Fruit fly (Drosophila melanogaster) whole organism, prepupa: Measurements from ENCODE around the gene CG33640.

Experiments used
- Blimp-1 ChIP-seq: fragments of 200-800 bp; sonication (Bioruptor generic); optimal IDR thresholded peaks from 3 replicates; lab custom pipeline; 2017; ENCODE audit warnings: missing biosample characterization, missing genetic modification characterization, mild to moderate bottlenecking, moderate library complexity, missing genetic modification reagents
- CG10631 ChIP-seq: fragments of 200-800 bp; sonication (Bioruptor generic); optimal IDR thresholded peaks from 2 replicates; lab custom pipeline; 2016; ENCODE audit warnings: missing biosample characterization, missing genetic modification characterization
- CG10669 ChIP-seq: fragments of 200-800 bp; sonication (Bioruptor generic); optimal IDR thresholded peaks from 3 replicates; lab custom pipeline; 2018; ENCODE audit warnings: missing biosample characterization, mild to moderate bottlenecking, missing genetic modification characterization, moderate library complexity
- CG11294 ChIP-seq: fragments of 200-800 bp; sonication (Bioruptor generic); IDR thresholded peaks from 2 replicates; pipeline ENCODE4 v1.3.6; 2022; ENCODE audit warnings: missing biosample characterization, missing genetic modification characterization
- CG11762 ChIP-seq: fragments of 200-800 bp; sonication (Bioruptor generic); optimal IDR thresholded peaks from 3 replicates; lab custom pipeline; 2016; ENCODE audit warnings: missing biosample characterization, missing genetic modification characterization; ENCODE audit not compliant: insufficient read depth
- CG11902 ChIP-seq: fragments of 200-800 bp; sonication (Bioruptor generic); optimal IDR thresholded peaks from 3 replicates; lab custom pipeline; 2016; ENCODE audit warnings: missing biosample characterization, missing genetic modification characterization
- CG15336 ChIP-seq: fragments of 200-800 bp; sonication (Bioruptor generic); IDR thresholded peaks from 2 replicates; pipeline ENCODE4 v1.3.6; 2022; ENCODE audit warnings: missing biosample characterization, missing genetic modification characterization
- CG1621 ChIP-seq: fragments of 200-800 bp; sonication (Bioruptor generic); optimal IDR thresholded peaks from 3 replicates; lab custom pipeline; 2018; ENCODE audit warnings: missing biosample characterization, mild to moderate bottlenecking, missing genetic modification characterization
- CG3032 ChIP-seq: fragments of 200-800 bp; optimal IDR thresholded peaks from 2 replicates; lab custom pipeline; 2019; ENCODE audit warnings: missing biosample characterization, mild to moderate bottlenecking, missing genetic modification characterization, moderate library complexity
- CG31627 ChIP-seq: fragments of 200-800 bp; sonication (Bioruptor generic); optimal IDR thresholded peaks from 3 replicates; lab custom pipeline; 2016; ENCODE audit warnings: missing biosample characterization, missing genetic modification characterization
- CG34406 ChIP-seq: fragments of 200-800 bp; sonication (Bioruptor generic); optimal IDR thresholded peaks from 3 replicates; lab custom pipeline; 2016; ENCODE audit warnings: missing biosample characterization, missing genetic modification characterization
- CG4318 ChIP-seq: fragments of 200-800 bp; sonication (Bioruptor generic); optimal IDR thresholded peaks from 3 replicates; lab custom pipeline; 2017; ENCODE audit warnings: missing biosample characterization, mild to moderate bottlenecking, missing genetic modification characterization
- CG6276 ChIP-seq: fragments of 200-800 bp; sonication (Bioruptor generic); optimal IDR thresholded peaks from 2 replicates; lab custom pipeline; 2017; ENCODE audit warnings: missing biosample characterization, mild to moderate bottlenecking, missing genetic modification characterization
- CG6792 ChIP-seq: fragments of 200-800 bp; sonication (Bioruptor generic); optimal IDR thresholded peaks from 3 replicates; lab custom pipeline; 2016; ENCODE audit warnings: missing biosample characterization, missing genetic modification characterization
- CG6808 ChIP-seq: fragments of 200-800 bp; sonication (Bioruptor generic); optimal IDR thresholded peaks from 3 replicates; lab custom pipeline; 2017; ENCODE audit warnings: missing biosample characterization, missing genetic modification characterization, mild to moderate bottlenecking, moderate library complexity, missing genetic modification reagents
- CG6854 ChIP-seq: fragments of 200-800 bp; sonication (Bioruptor generic); optimal IDR thresholded peaks from 2 replicates; lab custom pipeline; 2017; ENCODE audit warnings: missing biosample characterization, mild to moderate bottlenecking, missing genetic modification characterization
- CG8119 ChIP-seq: fragments of 200-800 bp; sonication (Bioruptor generic); IDR thresholded peaks from 3 replicates; pipeline ENCODE4 v1.3.6; 2022; ENCODE audit warnings: missing biosample characterization, missing genetic modification characterization
- CG8319 ChIP-seq: fragments of 200-800 bp; sonication (Bioruptor generic); optimal IDR thresholded peaks from 3 replicates; lab custom pipeline; 2016; ENCODE audit warnings: missing biosample characterization, missing genetic modification characterization
- CG9139 ChIP-seq: fragments of 200-800 bp; sonication (Bioruptor generic); optimal IDR thresholded peaks from 3 replicates; lab custom pipeline; 2017; ENCODE audit warnings: missing biosample characterization, mild to moderate bottlenecking, missing genetic modification characterization
- Eip75B ChIP-seq: fragments of 200-800 bp; sonication (Bioruptor generic); optimal IDR thresholded peaks from 3 replicates; lab custom pipeline; 2016; ENCODE audit warnings: missing biosample characterization, missing genetic modification characterization
- Eip78C ChIP-seq: fragments of 200-800 bp; sonication (Bioruptor generic); peaks from one replicate; lab custom pipeline; 2016; ENCODE audit warnings: missing biosample characterization, missing genetic modification characterization
- Eip93F ChIP-seq: fragments of 200-800 bp; sonication (Bioruptor generic); optimal IDR thresholded peaks from 2 replicates; lab custom pipeline; 2016; ENCODE audit warnings: missing biosample characterization, mild to moderate bottlenecking, missing genetic modification characterization
- Ets21C ChIP-seq: fragments of 200-800 bp; sonication (Bioruptor generic); optimal IDR thresholded peaks from 3 replicates; lab custom pipeline; 2016; ENCODE audit warnings: missing biosample characterization, missing genetic modification characterization
- Ets96B ChIP-seq: fragments of 200-800 bp; optimal IDR thresholded peaks from 2 replicates; lab custom pipeline; 2019; ENCODE audit warnings: missing biosample characterization, mild to moderate bottlenecking, missing genetic modification characterization, moderate library complexity
- Hr38 ChIP-seq: sonication (Bioruptor generic); optimal IDR thresholded peaks from 2 replicates; lab custom pipeline; 2016; ENCODE audit warnings: missing biosample characterization, missing genetic modification characterization
- Hr4 ChIP-seq: fragments of 200-800 bp; sonication (Bioruptor generic); optimal IDR thresholded peaks from 3 replicates; lab custom pipeline; 2016; ENCODE audit warnings: missing biosample characterization, missing genetic modification characterization
- Lpt ChIP-seq: fragments of 200-800 bp; sonication (Bioruptor generic); optimal IDR thresholded peaks from 3 replicates; lab custom pipeline; 2016; ENCODE audit warnings: missing biosample characterization, missing genetic modification characterization
- Met ChIP-seq: fragments of 200-800 bp; sonication (Bioruptor generic); optimal IDR thresholded peaks from 3 replicates; lab custom pipeline; 2016; ENCODE audit warnings: missing biosample characterization, missing genetic modification characterization
- Sox102F ChIP-seq: fragments of 200-800 bp; sonication (Bioruptor generic); optimal IDR thresholded peaks from 2 replicates; lab custom pipeline; 2016; ENCODE audit warnings: missing biosample characterization, mild to moderate bottlenecking, missing genetic modification characterization
- Sox15 ChIP-seq: fragments of 200-800 bp; sonication (Bioruptor generic); optimal IDR thresholded peaks from 3 replicates; lab custom pipeline; 2016; ENCODE audit warnings: missing biosample characterization, missing genetic modification characterization
- acj6 ChIP-seq: fragments of 200-800 bp; sonication (Bioruptor generic); optimal IDR thresholded peaks from 3 replicates; lab custom pipeline; 2016; ENCODE audit warnings: missing biosample characterization, missing genetic modification characterization
- cyc ChIP-seq: fragments of 200-800 bp; sonication (Bioruptor generic); optimal IDR thresholded peaks from 3 replicates; lab custom pipeline; 2016; ENCODE audit warnings: missing biosample characterization, missing genetic modification characterization
- dac ChIP-seq: fragments of 200-800 bp; sonication (Bioruptor generic); optimal IDR thresholded peaks from 2 replicates; lab custom pipeline; 2017; ENCODE audit warnings: missing biosample characterization, mild to moderate bottlenecking, missing genetic modification characterization
- dsx ChIP-seq: fragments of 200-800 bp; optimal IDR thresholded peaks from 3 replicates; lab custom pipeline; 2019; ENCODE audit warnings: missing biosample characterization, mild to moderate bottlenecking, missing genetic modification characterization, moderate library complexity; ENCODE audit not compliant: poor library complexity, severe bottlenecking
- esn ChIP-seq: fragments of 200-800 bp; sonication (Bioruptor generic); optimal IDR thresholded peaks from 2 replicates; lab custom pipeline; 2016; ENCODE audit warnings: missing biosample characterization, mild to moderate bottlenecking, missing genetic modification characterization, moderate library complexity
- fd59A ChIP-seq: fragments of 200-800 bp; sonication (Bioruptor generic); optimal IDR thresholded peaks from 2 replicates; lab custom pipeline; 2017; ENCODE audit warnings: missing biosample characterization, mild to moderate bottlenecking, missing genetic modification characterization, missing genetic modification reagents
- fd85E ChIP-seq: fragments of 200-800 bp; sonication (Bioruptor generic); optimal IDR thresholded peaks from 3 replicates; lab custom pipeline; 2016; ENCODE audit warnings: missing biosample characterization, missing genetic modification characterization
- fkh ChIP-seq: fragments of 200-800 bp; sonication (Bioruptor generic); optimal IDR thresholded peaks from 3 replicates; lab custom pipeline; 2017; ENCODE audit warnings: missing biosample characterization, mild to moderate bottlenecking, missing genetic modification characterization, moderate library complexity
- lz ChIP-seq: fragments of 200-800 bp; sonication (Bioruptor generic); optimal IDR thresholded peaks from 3 replicates; lab custom pipeline; 2016; ENCODE audit warnings: missing biosample characterization, missing genetic modification characterization
- net ChIP-seq: fragments of 200-800 bp; sonication (Bioruptor generic); optimal IDR thresholded peaks from 3 replicates; lab custom pipeline; 2016; ENCODE audit warnings: missing biosample characterization, missing genetic modification characterization
- salr ChIP-seq, 2 experiments: fragments of 200-800 bp; sonication (Bioruptor generic); optimal IDR thresholded peaks; 3 replicates each; lab custom pipeline; 2016 to 2018; ENCODE audit warnings: missing biosample characterization in 2 of 2, missing genetic modification characterization in 2 of 2, mild to moderate bottlenecking in 1 of 2
- spab ChIP-seq: fragments of 200-800 bp; sonication (Bioruptor generic); optimal IDR thresholded peaks from 2 replicates; lab custom pipeline; 2017; ENCODE audit warnings: missing biosample characterization, mild to moderate bottlenecking, missing genetic modification characterization, missing genetic modification reagents
- topi ChIP-seq: fragments of 200-800 bp; sonication (Bioruptor generic); optimal IDR thresholded peaks from 3 replicates; lab custom pipeline; 2016; ENCODE audit warnings: missing biosample characterization, missing genetic modification characterization
- vri ChIP-seq: fragments of 200-800 bp; sonication (Bioruptor generic); optimal IDR thresholded peaks from 3 replicates; lab custom pipeline; 2016; ENCODE audit warnings: missing biosample characterization, mild to moderate bottlenecking, missing genetic modification characterization

The CG33640 gene

DNA sequence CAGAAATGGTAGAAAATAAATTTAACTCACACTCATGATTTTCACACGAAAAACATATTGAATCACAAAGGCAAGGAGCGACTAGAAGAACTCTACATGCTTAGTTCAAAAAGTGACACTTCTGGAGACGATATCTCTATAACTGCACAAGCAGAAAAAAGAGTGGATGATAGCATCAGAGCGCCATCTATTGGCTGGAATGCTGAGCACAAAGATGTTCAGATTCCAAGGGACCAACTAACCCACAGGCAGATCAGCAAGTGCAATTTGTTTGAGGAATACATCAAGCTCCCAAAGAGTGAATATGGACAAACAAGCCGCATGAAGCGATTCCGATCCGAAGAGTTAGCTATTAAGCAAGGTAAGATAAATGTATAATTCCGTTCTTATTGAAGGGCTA is 13.1 kb downstream of the CG33640 start, which contains the start of gene CG16852:
Gene CG16852, plus strand, starts transcription at position 48 of the 400 bp plus-strand sequence.
- no peak for TF ChIP-seq CG4318 (GFP tag; lab: Kevin White, UChicago)
- TF ChIP-seq Met (GFP tag; lab: Kevin White, UChicago), result no peak
- TF ChIP-seq vri (GFP tag; lab: Kevin White, UChicago), result no peak
- TF ChIP-seq CG8319 (GFP tag; lab: Kevin White, UChicago), result no peak
- TF ChIP-seq dac, result no peak
- TF ChIP-seq net (GFP tag; lab: Kevin White, UChicago), result no peak
- TF ChIP-seq fd59A, result no peak
- no peak for TF ChIP-seq CG10669
- TF ChIP-seq CG1621 (tag; lab: Kevin White, UChicago), result no peak
- TF ChIP-seq CG3032 (tag; lab: Kevin White, UChicago), result no peak

DNA sequence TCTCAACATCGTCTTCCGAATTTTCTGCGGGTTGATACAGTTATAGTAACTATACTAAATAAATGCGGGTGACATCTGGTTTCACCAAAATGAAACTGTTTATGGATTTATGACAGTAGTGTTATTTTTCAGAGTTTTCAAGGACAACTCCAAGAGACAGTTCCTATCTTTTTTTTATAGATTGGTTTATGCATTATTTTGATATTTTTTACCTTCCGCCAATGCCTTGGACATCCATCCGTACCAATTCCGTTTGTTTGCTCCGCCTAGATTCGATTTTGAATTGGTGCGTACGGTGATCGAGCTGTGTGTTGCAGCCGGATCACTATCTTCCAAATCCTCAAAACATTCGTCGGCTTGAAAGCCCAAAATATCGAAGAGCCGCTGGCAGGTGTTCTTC is 14.3 kb downstream of the CG33640 start, which contains the start of gene CG16853:
Gene CG16853, plus strand, starts transcription at position 301 of the 400 bp plus-strand sequence.
- TF ChIP-seq CG34406 (GFP tag; lab: Kevin White, UChicago) (no peak), esn (no peak), Hr4 (GFP tag; lab: Kevin White, UChicago) (no peak)

DNA sequence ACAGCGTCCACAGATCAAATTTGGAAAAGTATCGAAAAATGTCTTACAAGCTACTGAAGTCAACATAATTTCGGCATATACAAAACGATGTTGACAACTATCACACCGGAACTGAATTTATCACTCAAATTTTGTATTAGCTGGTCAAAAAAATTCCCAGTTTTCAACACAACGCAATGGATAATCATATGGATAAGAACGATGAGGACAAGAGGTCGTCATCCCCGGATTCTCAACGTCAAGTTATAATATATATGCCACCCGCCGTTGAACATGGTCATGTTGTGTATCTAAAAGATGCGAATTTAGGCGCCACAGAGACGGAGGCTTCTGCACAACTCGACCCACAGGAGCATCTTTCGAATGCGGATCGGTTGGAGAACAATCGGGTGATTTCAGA is 14.8 kb downstream of the CG33640 start, which contains the start of gene CG9263:
Gene CG9263, minus strand, starts transcription at position 101 of the 400 bp plus-strand sequence.
- TF ChIP-seq CG11902 (GFP tag; lab: Kevin White, UChicago) (no peak), lz (GFP tag; lab: Kevin White, UChicago) (no peak), dac (no peak)

- TF ChIP-seq spab, result peak; percentile 89
- TF ChIP-seq Sox102F (GFP tag; lab: Kevin White, UChicago), result no peak
- TF ChIP-seq CG1621 (tag; lab: Kevin White, UChicago), result peak; percentile 85
- TF ChIP-seq CG8119, result peak; percentile 85
- peak; percentile 7 for TF ChIP-seq Eip75B (GFP tag; lab: Kevin White, UChicago)
- TF ChIP-seq CG6808 (GFP tag; lab: Kevin White, UChicago), result peak; percentile 95
- no peak for TF ChIP-seq CG11762 (GFP tag; lab: Kevin White, UChicago)
- TF ChIP-seq cyc, result no peak
- TF ChIP-seq vri (GFP tag; lab: Kevin White, UChicago), result no peak
- no peak for TF ChIP-seq CG11294 (GFP tag; lab: Robert Waterston, UW)
- TF ChIP-seq fd59A, result peak; percentile 67
- TF ChIP-seq esn, result no peak
- no peak for TF ChIP-seq Hr38 (GFP tag; lab: Kevin White, UChicago)
- TF ChIP-seq Met (GFP tag; lab: Kevin White, UChicago), result no peak
- peak; percentile 42 to 59 for TF ChIP-seq salr (GFP tag; optimal IDR thresholded peaks at IDR 0.05; lab: Kevin White, UChicago)
- TF ChIP-seq Ets21C (GFP tag; lab: Kevin White, UChicago), result no peak
- no peak for TF ChIP-seq CG4318 (GFP tag; lab: Kevin White, UChicago)
- no peak for TF ChIP-seq Blimp-1
- TF ChIP-seq CG10631 (GFP tag; lab: Kevin White, UChicago), result peak; percentile 13
- no peak for TF ChIP-seq topi (GFP tag; lab: Kevin White, UChicago)
- TF ChIP-seq Lpt (GFP tag; lab: Kevin White, UChicago), result peak; percentile 81
- no peak for TF ChIP-seq Sox15 (GFP tag; lab: Kevin White, UChicago)
- TF ChIP-seq fkh (GFP tag; lab: Kevin White, UChicago), result no peak
- no peak for TF ChIP-seq Eip93F (GFP tag; lab: Kevin White, UChicago)
- TF ChIP-seq Ets96B, result peak; percentile 81
- TF ChIP-seq CG6276 (GFP tag; lab: Kevin White, UChicago), result peak; percentile 88
- TF ChIP-seq CG31627, result no peak
- no peak for TF ChIP-seq CG6792 (GFP tag; lab: Kevin White, UChicago)
- no peak for TF ChIP-seq acj6
- TF ChIP-seq dsx (GFP tag; lab: Kevin White, UChicago), result peak; percentile 85
- no peak for TF ChIP-seq CG6854 (GFP tag; lab: Kevin White, UChicago)
- TF ChIP-seq fd85E (GFP tag; lab: Kevin White, UChicago), result no peak
- peak; percentile 69 for TF ChIP-seq CG15336
- TF ChIP-seq CG9139, result peak; percentile 96
- TF ChIP-seq CG11902 (GFP tag; lab: Kevin White, UChicago), result no peak
- TF ChIP-seq Eip78C, result peak; percentile 57
- peak; percentile 1 for TF ChIP-seq Hr4 (GFP tag; lab: Kevin White, UChicago)
- no peak for TF ChIP-seq lz (GFP tag; lab: Kevin White, UChicago)
- TF ChIP-seq CG34406 (GFP tag; lab: Kevin White, UChicago), result no peak
These were observed 18.0 kb downstream of the CG33640 start for dm6 chr2L:13545678-13546077.
